Worm (Caenorhabditis elegans): Measurements from ENCODE around the gene mdh-2.

- TF ChIP-seq nhr-76 (tag; optimal IDR thresholded peaks at IDR 0.05) (no peak), elt-3 (tag; optimal IDR thresholded peaks at IDR 0.05) (no peak), nhr-12 (tag; optimal IDR thresholded peaks at IDR 0.05) (no peak), mls-2 (tag; optimal IDR thresholded peaks at IDR 0.05) (no peak), ceh-83 (GFP tag; optimal IDR thresholded peaks at IDR 0.05) (no peak), lsy-2 (tag; optimal IDR thresholded peaks at IDR 0.05) (no peak), drap-1 (GFP tag; optimal IDR thresholded peaks at IDR 0.05) (no peak), ztf-11 (tag; optimal IDR thresholded peaks at IDR 0.05) (no peak), unc-62 (GFP tag; optimal IDR thresholded peaks at IDR 0.05) (no peak), sptf-1 (tag; optimal IDR thresholded peaks at IDR 0.05) (no peak), hlh-1 (tag; optimal IDR thresholded peaks at IDR 0.05) (no peak)
Observed at ce11 chrIII:6587564-6587963, 20.3 kb downstream of the mdh-2 start, which contains the start of gene ddo-3.
